Worm (Caenorhabditis elegans): ENCODE measurements around the gene unc-78.

unc-78 gene

DNA sequence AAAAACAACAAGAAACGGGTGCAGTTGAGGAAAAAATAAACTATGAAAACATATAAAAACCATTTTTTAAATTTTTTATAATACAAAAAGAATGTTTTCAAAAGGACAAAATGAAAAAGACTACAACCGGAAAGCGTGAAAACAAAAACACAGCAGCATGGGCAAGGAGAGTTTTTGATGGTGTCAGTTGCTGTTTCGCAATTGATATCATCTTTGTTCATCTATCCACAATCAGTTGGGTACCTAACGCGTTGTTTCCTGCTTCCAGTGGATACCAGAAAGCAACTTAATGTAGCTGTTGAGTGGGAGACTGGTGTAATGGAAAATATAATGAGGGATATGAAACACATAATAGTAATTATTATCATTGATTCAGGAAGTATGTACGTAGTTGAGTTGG lies 28.4 kb upstream of the unc-78 start:
- TF ChIP-seq flt-1 (GFP tag; IDR thresholded peaks at IDR 0.05): no peak
- TF ChIP-seq ztf-23 (GFP tag; IDR thresholded peaks at IDR 0.05): no peak
- TF ChIP-seq med-1 (GFP tag; optimal IDR thresholded peaks at IDR 0.05; ENCODE audit: insufficient read depth): no peak
- TF ChIP-seq klf-2 (GFP tag; conservative IDR thresholded peaks at IDR 0.05): no peak
- TF ChIP-seq tab-1 (GFP tag; IDR thresholded peaks at IDR 0.05): no peak
- TF ChIP-seq T22C8.4 (GFP tag; IDR thresholded peaks at IDR 0.05): no peak

DNA sequence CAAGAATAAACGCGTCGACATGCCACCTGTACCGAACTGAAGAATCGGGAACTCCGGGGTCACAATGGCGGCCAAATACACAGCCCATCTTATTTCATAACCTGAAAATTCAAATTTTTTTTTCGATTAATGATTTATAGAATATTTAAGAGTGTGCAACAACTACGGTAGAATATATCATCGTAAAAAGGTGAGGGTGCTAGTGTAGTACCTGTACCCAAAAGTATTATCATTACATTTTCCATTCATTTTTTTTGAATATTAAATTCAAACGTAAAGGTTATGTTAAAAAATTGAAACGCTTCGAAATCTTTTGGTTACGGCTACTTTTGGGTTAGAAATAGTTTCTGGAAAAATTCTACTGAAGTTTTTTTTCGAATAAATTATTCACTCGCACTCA lies 18.6 kb upstream of the unc-78 start, which contains the start of gene ZK813.4:
ZK813.4 (minus strand) TSS at position 101 of the 400 bp plus-strand sequence.
- TF ChIP-seq ztf-23 (GFP tag; IDR thresholded peaks at IDR 0.05): no peak
- TF ChIP-seq tab-1 (GFP tag; IDR thresholded peaks at IDR 0.05): no peak

DNA sequence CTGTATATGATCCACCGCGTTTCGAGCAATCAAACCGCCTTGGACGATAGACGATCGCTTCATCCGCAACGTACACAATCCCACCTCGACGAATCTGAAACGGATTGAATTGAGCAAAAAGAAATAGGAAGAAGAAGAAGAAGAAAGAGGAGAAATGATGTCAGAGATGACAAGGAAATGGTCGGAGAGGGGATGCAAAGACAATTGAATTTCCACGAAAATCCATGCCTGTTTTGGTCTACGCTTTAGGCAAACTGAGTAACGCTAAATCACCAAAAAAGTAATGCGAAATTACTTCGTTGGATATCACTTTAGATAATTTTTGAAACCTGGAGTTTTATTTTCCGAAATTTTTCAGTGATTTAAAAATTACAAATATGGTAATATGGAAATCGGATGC lies 17.7 kb upstream of the unc-78 start:
- TF ChIP-seq ref-1 (GFP tag; conservative IDR thresholded peaks at IDR 0.05) (no peak), tab-1 (GFP tag; IDR thresholded peaks at IDR 0.05) (no peak), med-1 (GFP tag; optimal IDR thresholded peaks at IDR 0.05; ENCODE audit: insufficient read depth) (no peak), cog-1 (tag; optimal IDR thresholded peaks at IDR 0.05) (no peak), ztf-23 (GFP tag; IDR thresholded peaks at IDR 0.05) (no peak), T22C8.4 (GFP tag; IDR thresholded peaks at IDR 0.05) (no peak), flt-1 (GFP tag; IDR thresholded peaks at IDR 0.05) (no peak), klf-2 (GFP tag; conservative IDR thresholded peaks at IDR 0.05) (no peak), ztf-29 (GFP tag; IDR thresholded peaks at IDR 0.05) (no peak)

DNA sequence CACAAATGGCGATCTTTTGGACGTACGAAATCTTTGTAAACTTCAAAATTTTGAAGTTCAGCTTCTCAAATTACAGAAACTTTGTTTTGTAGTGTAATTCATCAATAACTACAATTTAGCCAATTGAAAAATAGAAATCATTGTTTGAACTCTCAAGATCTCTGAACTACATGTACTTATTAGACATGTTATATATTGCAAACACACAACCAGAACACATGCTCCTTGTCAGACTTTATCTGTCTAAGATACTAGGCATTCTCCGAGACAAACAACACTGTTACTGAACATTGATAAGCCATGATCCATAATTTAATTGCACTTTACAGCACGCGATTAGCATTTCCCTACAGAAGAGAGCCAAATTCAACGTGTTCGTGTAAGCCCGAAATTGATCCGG lies 13.1 kb upstream of the unc-78 start, which contains the start of gene ZK813.6:
ZK813.6 (plus strand) TSS at position 301 of the 400 bp plus-strand sequence.
- TF ChIP-seq ztf-29 (GFP tag; IDR thresholded peaks at IDR 0.05) (no peak), ref-1 (GFP tag; conservative IDR thresholded peaks at IDR 0.05) (no peak), flt-1 (GFP tag; IDR thresholded peaks at IDR 0.05) (no peak), cog-1 (tag; optimal IDR thresholded peaks at IDR 0.05) (no peak), T22C8.4 (GFP tag; IDR thresholded peaks at IDR 0.05) (no peak), klf-2 (GFP tag; conservative IDR thresholded peaks at IDR 0.05) (no peak), ztf-23 (GFP tag; IDR thresholded peaks at IDR 0.05) (no peak), tab-1 (GFP tag; IDR thresholded peaks at IDR 0.05) (no peak), med-1 (GFP tag; optimal IDR thresholded peaks at IDR 0.05; ENCODE audit: insufficient read depth) (no peak)

DNA sequence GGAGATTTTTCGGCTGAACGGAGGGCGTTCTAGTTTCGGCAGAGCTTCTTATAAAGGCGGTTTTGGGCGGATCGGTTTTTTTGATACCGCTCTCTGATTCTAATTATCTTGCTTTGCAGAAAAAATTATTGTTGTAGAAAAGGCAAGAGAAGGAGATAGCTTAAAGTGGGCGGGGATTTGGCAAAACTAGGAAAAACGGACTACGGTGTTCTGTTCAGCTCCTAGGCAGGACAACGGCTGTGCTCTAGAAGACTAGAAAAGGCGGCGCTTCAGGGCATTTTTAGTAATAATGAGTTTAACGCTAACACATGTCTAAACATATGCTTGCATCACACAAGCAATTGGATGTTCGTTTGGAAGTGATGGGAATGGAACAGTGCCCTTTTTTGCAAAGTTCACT lies 7.7 kb upstream of the unc-78 start, which contains the start of gene C04F6.7:
C04F6.7 (minus strand) TSS at position 101 of the 400 bp plus-strand sequence.
- TF ChIP-seq med-1 (GFP tag; optimal IDR thresholded peaks at IDR 0.05; ENCODE audit: insufficient read depth): no peak
- no peak for TF ChIP-seq ref-1 (GFP tag; conservative IDR thresholded peaks at IDR 0.05)
- no peak for TF ChIP-seq T22C8.4 (GFP tag; IDR thresholded peaks at IDR 0.05)
- TF ChIP-seq flt-1 (GFP tag; IDR thresholded peaks at IDR 0.05): no peak
- no peak for TF ChIP-seq tab-1 (GFP tag; IDR thresholded peaks at IDR 0.05)
- TF ChIP-seq klf-2 (GFP tag; conservative IDR thresholded peaks at IDR 0.05): no peak
- no peak for TF ChIP-seq ztf-29 (GFP tag; IDR thresholded peaks at IDR 0.05)
- no peak for TF ChIP-seq ztf-23 (GFP tag; IDR thresholded peaks at IDR 0.05)
- no peak for TF ChIP-seq cog-1 (tag; optimal IDR thresholded peaks at IDR 0.05)

DNA sequence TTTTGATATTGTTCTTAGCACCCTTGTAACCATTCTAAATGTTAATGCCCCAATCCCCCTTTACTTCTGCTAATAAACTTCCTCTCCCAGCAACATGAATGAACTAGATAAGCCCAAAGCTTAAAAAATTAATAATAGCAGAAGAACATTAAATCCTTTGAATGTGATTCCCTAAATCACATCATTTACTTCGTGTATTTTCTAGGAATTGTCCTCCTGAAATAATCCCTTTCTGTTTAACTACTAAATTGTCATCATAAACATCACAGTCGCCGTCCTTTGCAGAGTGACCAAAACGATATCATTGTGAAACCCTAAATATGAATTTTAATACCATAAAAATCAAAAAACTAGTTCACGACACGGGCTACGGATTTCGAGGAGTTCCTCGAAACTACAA lies 4.6 kb upstream of the unc-78 start:
- TF ChIP-seq flt-1 (GFP tag; IDR thresholded peaks at IDR 0.05): no peak
- TF ChIP-seq cog-1 (tag; optimal IDR thresholded peaks at IDR 0.05): no peak
- no peak for TF ChIP-seq klf-2 (GFP tag; conservative IDR thresholded peaks at IDR 0.05)
- TF ChIP-seq med-1 (GFP tag; optimal IDR thresholded peaks at IDR 0.05; ENCODE audit: insufficient read depth): no peak
- no peak for TF ChIP-seq ztf-29 (GFP tag; IDR thresholded peaks at IDR 0.05)
- TF ChIP-seq tab-1 (GFP tag; IDR thresholded peaks at IDR 0.05): no peak

DNA sequence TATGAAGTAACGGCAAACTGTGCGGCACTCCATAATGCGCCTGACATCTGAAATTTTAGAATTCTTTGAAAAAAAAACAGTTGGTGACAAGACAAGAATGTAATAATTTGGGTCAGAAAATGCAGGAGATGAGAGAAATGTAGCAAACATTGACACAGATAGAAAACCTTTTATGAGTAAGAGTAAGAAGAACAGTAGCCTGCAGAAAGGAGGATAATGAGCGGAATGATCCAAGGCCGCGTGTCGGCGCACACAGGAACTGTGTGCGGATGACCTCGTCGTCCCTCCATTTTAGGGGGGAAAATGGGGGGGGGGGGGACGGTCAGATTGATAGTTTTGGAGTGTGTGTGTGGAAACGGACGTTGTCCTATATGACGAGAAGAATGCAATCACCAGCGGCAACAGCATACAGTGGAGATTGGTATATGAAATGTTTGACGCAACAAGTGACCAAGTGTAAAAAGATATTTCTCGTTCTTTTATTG lies 3.3 kb upstream of the unc-78 start, which contains the start of gene dhs-27:
dhs-27 (minus strand) TSS at position 51 of the 485 bp plus-strand sequence.
- TF ChIP-seq klf-2 (GFP tag; conservative IDR thresholded peaks at IDR 0.05): no peak
- no peak for TF ChIP-seq ztf-23 (GFP tag; IDR thresholded peaks at IDR 0.05)
- no peak for TF ChIP-seq ztf-29 (GFP tag; IDR thresholded peaks at IDR 0.05)
- TF ChIP-seq ref-1 (GFP tag; conservative IDR thresholded peaks at IDR 0.05): no peak

DNA sequence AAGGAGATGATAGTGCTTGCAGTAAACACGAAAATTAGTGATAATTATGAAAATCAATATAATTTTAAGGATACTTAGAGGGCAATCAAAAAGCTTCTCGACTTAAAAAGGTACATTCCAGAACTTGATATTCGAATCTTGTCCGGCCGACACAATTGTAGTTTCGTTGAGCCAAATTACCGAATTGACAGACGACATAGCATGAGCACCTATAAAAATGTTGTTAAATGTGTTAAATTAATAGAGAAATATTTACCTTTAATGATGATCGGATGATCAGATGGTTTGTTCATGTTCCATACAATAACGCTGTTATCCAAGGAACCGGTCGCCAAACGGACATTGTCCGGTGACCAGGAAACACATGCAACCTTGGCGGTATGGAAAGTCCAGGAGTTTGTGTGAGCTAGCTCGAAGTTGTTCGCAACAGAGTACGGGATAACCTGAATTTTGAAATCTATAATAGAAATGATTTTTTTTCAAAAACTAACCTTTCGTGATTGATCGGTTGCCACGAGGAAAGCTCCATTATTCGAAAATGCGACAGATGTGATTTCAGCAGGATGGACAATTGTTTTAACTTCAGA lies 2.6 kb downstream of the unc-78 start:
- no peak for TF ChIP-seq ztf-23 (GFP tag; IDR thresholded peaks at IDR 0.05)
- TF ChIP-seq ztf-29 (GFP tag; IDR thresholded peaks at IDR 0.05): no peak
- no peak for TF ChIP-seq ref-1 (GFP tag; conservative IDR thresholded peaks at IDR 0.05)
- TF ChIP-seq klf-2 (GFP tag; conservative IDR thresholded peaks at IDR 0.05): no peak
- no peak for TF ChIP-seq flt-1 (GFP tag; IDR thresholded peaks at IDR 0.05)
- no peak for TF ChIP-seq med-1 (GFP tag; optimal IDR thresholded peaks at IDR 0.05; ENCODE audit: insufficient read depth)
- no peak for TF ChIP-seq tab-1 (GFP tag; IDR thresholded peaks at IDR 0.05)
- TF ChIP-seq cog-1 (tag; optimal IDR thresholded peaks at IDR 0.05): no peak
- no peak for TF ChIP-seq T22C8.4 (GFP tag; IDR thresholded peaks at IDR 0.05)

DNA sequence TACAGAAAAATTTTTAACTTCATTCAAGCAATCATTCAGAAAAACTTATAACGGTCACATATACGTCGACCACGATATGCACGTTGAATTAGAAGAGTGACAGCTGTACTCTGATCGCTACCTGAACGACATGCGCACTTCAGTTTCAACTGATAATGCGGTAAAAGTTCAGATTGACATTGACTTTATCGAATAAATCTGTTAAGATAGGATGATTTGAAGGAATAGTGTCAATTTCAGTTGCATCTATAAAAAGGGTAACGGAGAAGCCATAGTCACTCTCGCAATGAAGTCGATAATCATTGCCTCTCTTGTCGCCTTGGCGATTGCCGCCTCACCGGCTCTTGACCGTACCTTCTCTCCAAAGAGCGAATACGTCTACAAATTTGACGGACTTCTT lies 8.2 kb downstream of the unc-78 start, which contains the start of gene vit-5:
vit-5 (plus strand) TSS at position 277 of the 400 bp plus-strand sequence.
- TF ChIP-seq T22C8.4 (GFP tag; IDR thresholded peaks at IDR 0.05): no peak
- no peak for TF ChIP-seq ztf-29 (GFP tag; IDR thresholded peaks at IDR 0.05)
- no peak for TF ChIP-seq flt-1 (GFP tag; IDR thresholded peaks at IDR 0.05)
- no peak for TF ChIP-seq tab-1 (GFP tag; IDR thresholded peaks at IDR 0.05)
- TF ChIP-seq klf-2 (GFP tag; conservative IDR thresholded peaks at IDR 0.05): no peak
- no peak for TF ChIP-seq ref-1 (GFP tag; conservative IDR thresholded peaks at IDR 0.05)
- TF ChIP-seq ztf-23 (GFP tag; IDR thresholded peaks at IDR 0.05): no peak
- no peak for TF ChIP-seq med-1 (GFP tag; optimal IDR thresholded peaks at IDR 0.05; ENCODE audit: insufficient read depth)
- TF ChIP-seq cog-1 (tag; optimal IDR thresholded peaks at IDR 0.05): no peak

DNA sequence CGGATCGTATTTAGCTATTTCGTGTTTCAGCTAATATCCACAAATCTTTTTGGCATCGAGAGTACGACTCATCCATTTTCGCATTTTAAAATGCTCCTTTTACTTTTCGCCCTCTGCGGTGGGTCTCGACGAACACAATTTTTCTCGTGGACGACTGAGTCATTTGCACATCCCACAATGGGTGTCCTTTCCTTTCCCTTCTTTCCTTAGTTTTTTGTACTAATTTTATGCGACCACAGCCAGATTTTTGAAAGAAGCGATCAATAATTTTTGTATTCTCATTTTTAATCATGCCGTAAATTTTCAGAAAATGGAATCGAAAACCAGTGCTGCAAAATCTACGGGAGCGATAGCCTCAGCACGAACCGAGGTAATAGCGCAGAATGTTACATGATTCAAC lies 9.7 kb downstream of the unc-78 start, which contains the start of gene C04F6.9:
C04F6.9 (plus strand) TSS at position 301 of the 400 bp plus-strand sequence.
- TF ChIP-seq flt-1 (GFP tag; IDR thresholded peaks at IDR 0.05): no peak
- no peak for TF ChIP-seq med-1 (GFP tag; optimal IDR thresholded peaks at IDR 0.05; ENCODE audit: insufficient read depth)
- TF ChIP-seq T22C8.4 (GFP tag; IDR thresholded peaks at IDR 0.05): no peak
- no peak for TF ChIP-seq ztf-29 (GFP tag; IDR thresholded peaks at IDR 0.05)
- TF ChIP-seq ref-1 (GFP tag; conservative IDR thresholded peaks at IDR 0.05): no peak
- no peak for TF ChIP-seq klf-2 (GFP tag; conservative IDR thresholded peaks at IDR 0.05)
- no peak for TF ChIP-seq tab-1 (GFP tag; IDR thresholded peaks at IDR 0.05)
- TF ChIP-seq ztf-23 (GFP tag; IDR thresholded peaks at IDR 0.05): no peak
- no peak for TF ChIP-seq cog-1 (tag; optimal IDR thresholded peaks at IDR 0.05)

All from whole organism, midembryonic.